Fruit fly (Drosophila melanogaster): ENCODE results near the gene Blimp-1.

DNA sequence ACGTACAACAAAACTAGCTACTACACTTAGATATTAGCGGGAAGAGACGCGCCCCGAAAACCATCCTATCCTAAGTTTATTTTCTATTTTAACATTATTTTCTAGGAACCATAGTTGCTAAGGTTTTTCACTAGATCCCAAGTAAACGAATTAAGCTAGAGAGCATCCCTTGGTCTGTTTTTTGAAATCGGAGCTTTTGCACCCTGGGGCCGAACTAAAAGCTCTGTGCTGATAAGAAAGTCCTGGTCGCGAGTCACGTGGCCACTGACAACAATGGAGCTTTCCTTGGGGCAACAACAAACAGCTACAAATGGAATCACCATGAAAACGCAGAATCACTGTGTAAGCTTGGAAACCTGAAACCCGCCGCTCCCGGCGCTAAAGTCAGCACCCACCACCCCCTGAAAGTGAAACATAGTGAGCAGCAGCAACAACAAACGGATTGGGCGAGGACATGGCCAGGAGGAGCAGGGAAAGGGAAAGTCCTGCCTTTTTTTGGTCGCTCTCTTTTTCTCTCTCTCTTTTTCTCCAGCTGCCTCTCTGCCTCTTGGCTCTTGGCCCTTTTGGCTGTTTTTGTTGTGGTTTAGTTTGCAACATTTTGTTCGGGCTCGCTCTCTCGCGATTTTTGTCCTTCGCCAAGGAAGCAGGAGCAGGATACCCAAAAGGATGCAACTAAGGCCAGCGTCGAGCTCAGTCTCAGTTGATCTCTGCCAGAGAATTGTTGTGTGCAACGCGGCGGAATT, 26.6 kb downstream of the Blimp-1 start, which contains the start of gene sif:
- no peak for TF ChIP-seq psq (optimal IDR thresholded peaks at IDR 0.05)
- TF ChIP-seq Myc (optimal IDR thresholded peaks at IDR 0.05), result no peak

Data from Kc167 (cell line).